Worm (Caenorhabditis elegans): ENCODE measurements around the gene F39H12.3.

DNA sequence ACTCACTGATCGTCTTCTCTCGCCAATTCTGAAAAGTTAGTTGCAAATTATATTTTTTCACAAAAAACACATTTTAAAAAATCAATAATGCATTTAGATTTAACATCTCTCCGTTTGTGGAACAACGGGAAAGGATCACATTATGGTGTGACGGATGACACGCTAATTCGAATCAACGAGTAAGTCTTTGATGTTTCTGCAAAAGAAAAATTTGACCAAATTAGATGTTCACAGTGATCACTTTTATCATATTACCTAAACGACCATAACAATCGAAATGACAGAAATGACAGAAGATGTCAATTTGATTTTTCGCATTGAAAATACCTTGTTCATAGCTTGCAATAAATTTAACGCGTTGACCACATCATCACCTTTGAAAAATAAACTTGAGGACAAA is 20.1 kb upstream of the F39H12.3 start:
- no peak for TF ChIP-seq ztf-4 (tag; optimal IDR thresholded peaks at IDR 0.05)
- no peak for TF ChIP-seq nhr-11 (tag; optimal IDR thresholded peaks at IDR 0.05)
